Fruit fly (Drosophila melanogaster): ENCODE results near the gene mRpL14.

The mRpL14 gene

dm6 chrX:2326828-2327227 is 17.6 kb downstream of the mRpL14 start, which contains the start of gene CG2854:
TSS of gene CG2854 (plus strand) at chrX:2327128.
- TF ChIP-seq jim (GFP tag; optimal IDR thresholded peaks at IDR 0.05) (no peak), Dif (GFP tag; optimal IDR thresholded peaks at IDR 0.05; ENCODE audit: partially characterized antibody) (no peak)

- peak in 1 of 2 experiments; percentile 20 for TF ChIP-seq foxo (GFP tag; optimal IDR thresholded peaks at IDR 0.05)
- no peak for TF ChIP-seq Rel (GFP tag; optimal IDR thresholded peaks at IDR 0.05)
- TF ChIP-seq Rel (tag; optimal IDR thresholded peaks at IDR 0.05): no peak
- no peak for TF ChIP-seq dl (GFP tag; optimal IDR thresholded peaks at IDR 0.05; ENCODE audit: insufficient read depth in 1 of 2, partially characterized antibody in 2 of 2)
- TF ChIP-seq fru (GFP tag; optimal IDR thresholded peaks at IDR 0.05): peak; percentile 26
- TF ChIP-seq jim (GFP tag; optimal IDR thresholded peaks at IDR 0.05): no peak
- no peak for TF ChIP-seq Dif (GFP tag; optimal IDR thresholded peaks at IDR 0.05; ENCODE audit: partially characterized antibody)
- TF ChIP-seq Jra (GFP tag; optimal IDR thresholded peaks at IDR 0.05): no peak
- no peak for TF ChIP-seq CrebA (GFP tag; optimal IDR thresholded peaks at IDR 0.05; ENCODE audit: borderline replicate concordance)
- no peak for TF ChIP-seq pan (optimal IDR thresholded peaks at IDR 0.05)
- no peak for TF ChIP-seq CG9705 (GFP tag; optimal IDR thresholded peaks at IDR 0.05)
- TF ChIP-seq Sp1 (GFP tag; optimal IDR thresholded peaks at IDR 0.05): no peak
- no peak for TF ChIP-seq sage (GFP tag; optimal IDR thresholded peaks at IDR 0.05)
- no peak for TF ChIP-seq Hnf4 (GFP tag; optimal IDR thresholded peaks at IDR 0.05)
- TF ChIP-seq Vsx2 (GFP tag; optimal IDR thresholded peaks at IDR 0.05; ENCODE audit: partially characterized antibody): no peak
- TF ChIP-seq h (GFP tag; optimal IDR thresholded peaks at IDR 0.05): no peak
- no peak for TF ChIP-seq rgr (GFP tag; optimal IDR thresholded peaks at IDR 0.05)
- no peak for TF ChIP-seq psq (GFP tag; optimal IDR thresholded peaks at IDR 0.05)
- TF ChIP-seq HLH106 (tag; optimal IDR thresholded peaks at IDR 0.05): no peak
These were observed 18.7 kb downstream of the mRpL14 start, which contains the start of gene CG14050 for dm6 chrX:2325658-2326245. TSS of gene CG14050 (minus strand) at chrX:2326217.

- TF ChIP-seq psq (GFP tag; optimal IDR thresholded peaks at IDR 0.05) (peak; percentile 20), Mio (GFP tag; optimal IDR thresholded peaks at IDR 0.05) (no peak), Jra (GFP tag; optimal IDR thresholded peaks at IDR 0.05) (no peak), Abd-B (GFP tag; optimal IDR thresholded peaks at IDR 0.05) (no peak), foxo (GFP tag; optimal IDR thresholded peaks at IDR 0.05) (peak in 1 of 2 experiments; percentile 5), Vsx2 (GFP tag; optimal IDR thresholded peaks at IDR 0.05; ENCODE audit: partially characterized antibody) (no peak)
These were observed 20.7 kb downstream of the mRpL14 start for dm6 chrX:2323661-2324293.

- TF ChIP-seq dmrt93B (GFP tag; optimal IDR thresholded peaks at IDR 0.05) (peak; percentile 94), psq (GFP tag; optimal IDR thresholded peaks at IDR 0.05) (peak; percentile 93), CG9705 (GFP tag; optimal IDR thresholded peaks at IDR 0.05) (peak; percentile 83), OdsH (GFP tag; optimal IDR thresholded peaks at IDR 0.05) (peak; percentile 93), ey (GFP tag; optimal IDR thresholded peaks at IDR 0.05) (peak; percentile 97), N (GFP tag; optimal IDR thresholded peaks at IDR 0.05) (no peak), dsf (GFP tag; optimal IDR thresholded peaks at IDR 0.05; ENCODE audit: borderline replicate concordance) (peak; percentile 85), Myc (optimal IDR thresholded peaks at IDR 0.05) (no peak), sv (GFP tag; optimal IDR thresholded peaks at IDR 0.05) (peak; percentile 29), Mio (GFP tag; optimal IDR thresholded peaks at IDR 0.05) (peak; percentile 80), Hr83 (GFP tag; optimal IDR thresholded peaks at IDR 0.05; ENCODE audit: poor library complexity, severe bottlenecking) (peak; percentile 94), fru (GFP tag; optimal IDR thresholded peaks at IDR 0.05) (peak; percentile 95), rgr (GFP tag; optimal IDR thresholded peaks at IDR 0.05) (peak; percentile 95), sage (GFP tag; optimal IDR thresholded peaks at IDR 0.05) (peak; percentile 93), Dif (GFP tag; optimal IDR thresholded peaks at IDR 0.05; ENCODE audit: partially characterized antibody) (no peak), CG32264 (GFP tag; optimal IDR thresholded peaks at IDR 0.05) (peak; percentile 88), Hr78 (GFP tag; optimal IDR thresholded peaks at IDR 0.05) (no peak), woc (GFP tag; optimal IDR thresholded peaks at IDR 0.05) (peak; percentile 97), foxo (GFP tag; optimal IDR thresholded peaks at IDR 0.05) (peak; percentile 77 to 95), CrebA (GFP tag; optimal IDR thresholded peaks at IDR 0.05; ENCODE audit: borderline replicate concordance) (no peak), brk (GFP tag; optimal IDR thresholded peaks at IDR 0.05) (peak; percentile 88), GATAd (GFP tag; optimal IDR thresholded peaks at IDR 0.05) (peak; percentile 84), tai (GFP tag; optimal IDR thresholded peaks at IDR 0.05) (peak; percentile 97), usp (GFP tag; optimal IDR thresholded peaks at IDR 0.05) (no peak), Hnf4 (GFP tag; optimal IDR thresholded peaks at IDR 0.05) (peak; percentile 98), h (GFP tag; optimal IDR thresholded peaks at IDR 0.05) (peak; percentile 96), jim (GFP tag; optimal IDR thresholded peaks at IDR 0.05) (peak; percentile 77), pan (optimal IDR thresholded peaks at IDR 0.05) (no peak), Rel (GFP tag; optimal IDR thresholded peaks at IDR 0.05) (peak; percentile 77), Rel (tag; optimal IDR thresholded peaks at IDR 0.05) (peak; percentile 57), Abd-B (GFP tag; optimal IDR thresholded peaks at IDR 0.05) (no peak), Sp1 (GFP tag; optimal IDR thresholded peaks at IDR 0.05) (peak; percentile 95), dl (GFP tag; optimal IDR thresholded peaks at IDR 0.05; ENCODE audit: insufficient read depth in 1 of 2, partially characterized antibody in 2 of 2) (no peak), lola (GFP tag; optimal IDR thresholded peaks at IDR 0.05) (no peak), Vsx2 (GFP tag; optimal IDR thresholded peaks at IDR 0.05; ENCODE audit: partially characterized antibody) (no peak), HLH106 (tag; optimal IDR thresholded peaks at IDR 0.05) (peak; percentile 93)
These were observed 22.4 kb downstream of the mRpL14 start for dm6 chrX:2321900-2322555.

All from whole organism, wandering third instar larva.